Fruit fly (Drosophila melanogaster) whole organism, embryonic: ENCODE measurements around the gene NimC3.

Source experiments
- Adf1 ChIP-seq: fragments of 200-800 bp; sonication (Bioruptor generic); IDR thresholded peaks from 2 replicates; pipeline ENCODE4 v1.3.6; 2022; ENCODE audit warnings: missing biosample characterization, missing genetic modification characterization
- Atf6 ChIP-seq: fragments of 200-800 bp; sonication (Bioruptor generic); IDR thresholded peaks from 2 replicates; pipeline ENCODE4 v1.3.6; 2022; ENCODE audit warnings: missing biosample characterization, missing genetic modification characterization
- CG10543 ChIP-seq: fragments of 200-800 bp; sonication (Bioruptor generic); optimal IDR thresholded peaks from 3 replicates; lab custom pipeline; 2017; ENCODE audit warnings: missing biosample characterization, mild to moderate bottlenecking, missing genetic modification characterization, moderate library complexity
- CG10979 ChIP-seq: fragments of 200-800 bp; sonication (Bioruptor generic); optimal IDR thresholded peaks from 2 replicates; lab custom pipeline; 2018; ENCODE audit warnings: missing biosample characterization, mild to moderate bottlenecking, missing genetic modification characterization, moderate library complexity
- CG11695 ChIP-seq: fragments of 200-800 bp; sonication (Bioruptor generic); IDR thresholded peaks from 3 replicates; pipeline ENCODE4 v1.3.6; 2022; ENCODE audit warnings: missing biosample characterization, missing genetic modification characterization
- CG12942 ChIP-seq: fragments of 200-800 bp; sonication (Bioruptor generic); optimal IDR thresholded peaks from 3 replicates; lab custom pipeline; 2016; ENCODE audit warnings: missing biosample characterization, missing genetic modification characterization
- CG14667 ChIP-seq: fragments of 200-800 bp; sonication (Bioruptor generic); IDR thresholded peaks from 2 replicates; pipeline ENCODE4 v1.3.6; 2022; ENCODE audit warnings: missing biosample characterization, missing genetic modification characterization
- CG15269 ChIP-seq: fragments of 200-800 bp; sonication (Bioruptor generic); optimal IDR thresholded peaks from 2 replicates; lab custom pipeline; 2018; ENCODE audit warnings: missing biosample characterization, mild to moderate bottlenecking, missing genetic modification characterization, moderate library complexity
- CG16813 ChIP-seq: fragments of 200-800 bp; sonication (Bioruptor generic); IDR thresholded peaks from 3 replicates; pipeline ENCODE4 v1.3.6; 2022; ENCODE audit warnings: missing biosample characterization, missing genetic modification characterization; ENCODE audit not compliant: partially characterized antibody
- CG17829 ChIP-seq: fragments of 200-800 bp; optimal IDR thresholded peaks from 2 replicates; lab custom pipeline; 2019; ENCODE audit warnings: missing biosample characterization, mild to moderate bottlenecking, missing genetic modification characterization, moderate library complexity
- CG1792 ChIP-seq: fragments of 200-800 bp; sonication (Bioruptor generic); optimal IDR thresholded peaks from 2 replicates; lab custom pipeline; 2016; ENCODE audit warnings: missing biosample characterization, missing genetic modification characterization
- CG18476 ChIP-seq: fragments of 200-800 bp; sonication (Bioruptor generic); optimal IDR thresholded peaks from 2 replicates; lab custom pipeline; 2016; ENCODE audit warnings: missing biosample characterization, mild to moderate bottlenecking, missing genetic modification characterization
- CG18599 ChIP-seq: fragments of 200-800 bp; sonication (Bioruptor generic); optimal IDR thresholded peaks from 3 replicates; lab custom pipeline; 2017; ENCODE audit warnings: missing biosample characterization, missing genetic modification characterization, mild to moderate bottlenecking, moderate library complexity, missing genetic modification reagents
- CG2678 ChIP-seq: fragments of 200-800 bp; sonication (Bioruptor generic); optimal IDR thresholded peaks from 3 replicates; lab custom pipeline; 2019; ENCODE audit warnings: missing biosample characterization, mild to moderate bottlenecking, missing genetic modification characterization, moderate library complexity
- CG31388 ChIP-seq: fragments of 200-800 bp; sonication (Bioruptor generic); optimal IDR thresholded peaks from 2 replicates; lab custom pipeline; 2016; ENCODE audit warnings: missing biosample characterization, missing genetic modification characterization
- CG4820 ChIP-seq: fragments of 200-800 bp; sonication (Bioruptor generic); optimal IDR thresholded peaks from 3 replicates; lab custom pipeline; 2016; ENCODE audit warnings: missing biosample characterization, missing genetic modification characterization
- CG4854 ChIP-seq: fragments of 200-800 bp; sonication (Bioruptor generic); optimal IDR thresholded peaks from 2 replicates; lab custom pipeline; 2016; ENCODE audit warnings: missing biosample characterization, missing genetic modification characterization, inconsistent platforms
- CG7745 ChIP-seq: fragments of 200-800 bp; sonication (Bioruptor generic); optimal IDR thresholded peaks from 2 replicates; lab custom pipeline; 2018; ENCODE audit warnings: missing biosample characterization, mild to moderate bottlenecking, missing genetic modification characterization, moderate library complexity
- CG7839 ChIP-seq: fragments of 200-800 bp; sonication (Bioruptor generic); optimal IDR thresholded peaks from 3 replicates; lab custom pipeline; 2018; ENCODE audit warnings: missing biosample characterization, mild to moderate bottlenecking, missing genetic modification characterization, moderate library complexity
- CG7987 ChIP-seq: fragments of 200-800 bp; sonication (Bioruptor generic); optimal IDR thresholded peaks from 2 replicates; lab custom pipeline; 2018; ENCODE audit warnings: missing biosample characterization, mild to moderate bottlenecking, missing genetic modification characterization, moderate library complexity
- CG8089 ChIP-seq: fragments of 200-800 bp; sonication (Bioruptor generic); optimal IDR thresholded peaks from 3 replicates; lab custom pipeline; 2016; ENCODE audit warnings: missing biosample characterization, missing genetic modification characterization
- CG9817 ChIP-seq: fragments of 200-800 bp; sonication (Bioruptor generic); optimal IDR thresholded peaks from 2 replicates; lab custom pipeline; 2018; ENCODE audit warnings: missing biosample characterization, mild to moderate bottlenecking, missing genetic modification characterization, moderate library complexity
- CHES-1-like ChIP-seq: fragments of 200-800 bp; sonication (Bioruptor generic); optimal IDR thresholded peaks from 2 replicates; lab custom pipeline; 2016; ENCODE audit warnings: missing biosample characterization, missing genetic modification characterization
- Ets97D ChIP-seq: fragments of 200-800 bp; sonication (Bioruptor generic); optimal IDR thresholded peaks from 3 replicates; lab custom pipeline; 2016; ENCODE audit warnings: missing biosample characterization, missing genetic modification characterization
- Fer1 ChIP-seq: fragments of 200-800 bp; sonication (Bioruptor generic); optimal IDR thresholded peaks from 2 replicates; lab custom pipeline; 2017; ENCODE audit warnings: missing biosample characterization, mild to moderate bottlenecking, missing genetic modification characterization
- HLH4C ChIP-seq: fragments of 200-800 bp; sonication (Bioruptor generic); IDR thresholded peaks from 3 replicates; pipeline ENCODE4 v1.3.6; 2022; ENCODE audit warnings: missing biosample characterization, missing genetic modification characterization; ENCODE audit not compliant: partially characterized antibody
- Hr3 ChIP-seq: fragments of 200-800 bp; sonication (Bioruptor generic); optimal IDR thresholded peaks from 3 replicates; lab custom pipeline; 2016; ENCODE audit warnings: missing biosample characterization, missing genetic modification characterization
- NK7.1 ChIP-seq: fragments of 200-800 bp; sonication (Bioruptor generic); optimal IDR thresholded peaks from 3 replicates; lab custom pipeline; 2016; ENCODE audit warnings: missing biosample characterization, missing genetic modification characterization
- Sox100B ChIP-seq: fragments of 200-800 bp; sonication (Bioruptor generic); optimal IDR thresholded peaks from 3 replicates; lab custom pipeline; 2018; ENCODE audit warnings: missing biosample characterization, mild to moderate bottlenecking, missing genetic modification characterization
- Xbp1 ChIP-seq: fragments of 200-800 bp; sonication (Bioruptor generic); optimal IDR thresholded peaks from 3 replicates; lab custom pipeline; 2016; ENCODE audit warnings: missing biosample characterization, mild to moderate bottlenecking, missing genetic modification characterization
- az2 ChIP-seq: fragments of 200-800 bp; sonication (Bioruptor generic); optimal IDR thresholded peaks from 3 replicates; lab custom pipeline; 2016; ENCODE audit warnings: missing biosample characterization, missing genetic modification characterization
- br ChIP-seq: fragments of >200 bp; optimal IDR thresholded peaks from 2 replicates; lab custom pipeline; 2017
- bsh ChIP-seq, 2 experiments: fragments of 200-800 bp; sonication (Bioruptor generic); optimal IDR thresholded peaks; 2 replicates each; lab custom pipeline; 2017 to 2018; ENCODE audit warnings: mild to moderate bottlenecking in 2 of 2, missing biosample characterization in 2 of 2, missing genetic modification characterization in 2 of 2, moderate library complexity in 1 of 2
- chif ChIP-seq, 2 experiments: fragments of 200-800 bp; sonication (Bioruptor generic); optimal IDR thresholded peaks; 3 replicates each; lab custom pipeline; 2016; ENCODE audit warnings: missing biosample characterization in 2 of 2, missing genetic modification characterization in 2 of 2
- crp ChIP-seq, 2 experiments: fragments of 200-800 bp; sonication (Bioruptor generic); optimal IDR thresholded peaks; 2 replicates in 1 of 2; 3 replicates in 1 of 2; lab custom pipeline; 2017; ENCODE audit warnings: missing biosample characterization in 2 of 2, missing genetic modification characterization in 2 of 2, mild to moderate bottlenecking in 1 of 2, moderate library complexity in 1 of 2
- disco-r ChIP-seq: fragments of 200-800 bp; sonication (Bioruptor generic); optimal IDR thresholded peaks from 2 replicates; lab custom pipeline; 2016; ENCODE audit warnings: missing biosample characterization, missing genetic modification characterization
- dmrt11E ChIP-seq: fragments of 200-800 bp; sonication (Bioruptor generic); optimal IDR thresholded peaks from 3 replicates; lab custom pipeline; 2018; ENCODE audit warnings: missing biosample characterization, mild to moderate bottlenecking, missing genetic modification characterization, moderate library complexity
- ewg ChIP-seq: fragments of 200-800 bp; sonication (Bioruptor generic); optimal IDR thresholded peaks from 3 replicates; lab custom pipeline; 2017; ENCODE audit warnings: mild to moderate bottlenecking, missing biosample characterization, missing genetic modification reagents, missing genetic modification characterization
- jigr1 ChIP-seq: fragments of 200-800 bp; sonication (Bioruptor generic); IDR thresholded peaks from 3 replicates; pipeline ENCODE4 v1.3.6; 2022; ENCODE audit warnings: missing biosample characterization, missing genetic modification characterization
- pita ChIP-seq: fragments of 200-800 bp; sonication (Bioruptor generic); optimal IDR thresholded peaks from 2 replicates; lab custom pipeline; 2017; ENCODE audit warnings: missing biosample characterization, mild to moderate bottlenecking, missing genetic modification characterization
- rib ChIP-seq: fragments of 200-800 bp; sonication (Bioruptor generic); IDR thresholded peaks from 2 replicates; pipeline ENCODE4 v1.3.6; 2022; ENCODE audit warnings: missing biosample characterization, missing genetic modification characterization
- sisA ChIP-seq: fragments of 200-800 bp; sonication (Bioruptor generic); IDR thresholded peaks from 2 replicates; pipeline ENCODE4 v1.3.6; 2022; ENCODE audit warnings: missing biosample characterization, missing genetic modification characterization
- trem ChIP-seq: fragments of 200-800 bp; optimal IDR thresholded peaks from 3 replicates; lab custom pipeline; 2019; ENCODE audit warnings: missing biosample characterization, mild to moderate bottlenecking, missing genetic modification characterization, moderate library complexity
- unpg ChIP-seq: fragments of 200-800 bp; sonication (Bioruptor generic); optimal IDR thresholded peaks from 3 replicates; lab custom pipeline; 2018; ENCODE audit warnings: missing biosample characterization, mild to moderate bottlenecking, missing genetic modification characterization, moderate library complexity
- wdn ChIP-seq: fragments of 200-800 bp; sonication (Bioruptor generic); IDR thresholded peaks from 2 replicates; pipeline ENCODE4 v1.3.6; 2022; ENCODE audit warnings: missing biosample characterization, missing genetic modification characterization
- zfh1 ChIP-seq: fragments of 200-800 bp; sonication (Bioruptor generic); IDR thresholded peaks from 3 replicates; pipeline ENCODE4 v1.3.6; 2022; ENCODE audit warnings: missing biosample characterization, missing genetic modification characterization

The NimC3 gene

dm6 chr2L:14021646-14022129 lies 1.7 kb upstream of the NimC3 start (continued):
- TF ChIP-seq Adf1 (GFP tag; lab: Robert Waterston, UW) (peak; percentile 58; the same call in 1 of the 2 replicates), ewg (GFP tag; lab: Kevin White, UChicago) (no peak), az2 (GFP tag; lab: Kevin White, UChicago) (no peak), Fer1 (GFP tag; lab: Kevin White, UChicago) (no peak), CG7745 (tag; lab: Kevin White, UChicago) (no peak), wdn (GFP tag; lab: Robert Waterston, UW) (no peak), CG31388 (GFP tag; lab: Kevin White, UChicago) (no peak), sisA (no peak), CG18476 (no peak), CG12942 (GFP tag; lab: Kevin White, UChicago) (no peak), CG2678 (tag; lab: Kevin White, UChicago) (no peak), CG7839 (tag; lab: Kevin White, UChicago) (no peak), unpg (GFP tag; lab: Kevin White, UChicago) (no peak), CG9817 (no peak), rib (peak; percentile 74), HLH4C (GFP tag; lab: Robert Waterston, UW) (peak; percentile 28; the same call in 1 of the 3 replicates), CHES-1-like (no peak), CG18599 (GFP tag; lab: Kevin White, UChicago) (no peak), bsh (GFP tag; optimal IDR thresholded peaks at IDR 0.05; lab: Kevin White, UChicago) (no peak), crp (GFP tag; optimal IDR thresholded peaks at IDR 0.05; lab: Kevin White, UChicago) (no peak), chif (GFP tag; optimal IDR thresholded peaks at IDR 0.05; lab: Kevin White, UChicago) (no peak), NK7.1 (GFP tag; lab: Kevin White, UChicago) (no peak), CG7987 (GFP tag; lab: Kevin White, UChicago) (peak; percentile 63), Hr3 (no peak), disco-r (GFP tag; lab: Kevin White, UChicago) (no peak), jigr1 (no peak), trem (tag; lab: Kevin White, UChicago) (no peak), Xbp1 (GFP tag; lab: Kevin White, UChicago) (no peak), Ets97D (GFP tag; lab: Kevin White, UChicago) (no peak), CG10979 (tag; lab: Kevin White, UChicago) (no peak), CG14667 (GFP tag; lab: Robert Waterston, UW) (no peak), CG16813 (GFP tag; lab: Robert Waterston, UW) (0 out of 3 replicates have a peak, but pooled peaks have one; percentile 23), CG17829 (tag; lab: Kevin White, UChicago) (no peak), CG4820 (GFP tag; lab: Kevin White, UChicago) (no peak), dmrt11E (tag; lab: Kevin White, UChicago) (no peak), Atf6 (GFP tag; lab: Robert Waterston, UW) (no peak; the same call in 1 of the 2 replicates), pita (GFP tag; lab: Kevin White, UChicago) (no peak), Sox100B (no peak), br (lab: Kevin White, UChicago) (no peak), CG8089 (GFP tag; lab: Kevin White, UChicago) (no peak), CG4854 (GFP tag; lab: Kevin White, UChicago) (no peak), CG1792 (GFP tag; lab: Kevin White, UChicago) (no peak), zfh1 (GFP tag; lab: Robert Waterston, UW) (no peak), CG10543 (GFP tag; lab: Kevin White, UChicago) (peak; percentile 94), CG11695 (GFP tag; lab: Robert Waterston, UW) (no peak), CG15269 (tag; lab: Kevin White, UChicago) (no peak)
